Worm (Caenorhabditis elegans): ENCODE measurements around the gene AH9.3.

Gene AH9.3

ce11 chrX:2242568-2243185 is 18.2 kb downstream of the AH9.3 start, which contains the start of gene rpl-11.2 (continued):
- TF ChIP-seq hlh-8 (tag; optimal IDR thresholded peaks at IDR 0.05) (no peak), fkh-6 (tag; optimal IDR thresholded peaks at IDR 0.05) (peak; percentile 34), F13H6.1 (tag; optimal IDR thresholded peaks at IDR 0.05) (peak; percentile 28), pros-1 (tag; optimal IDR thresholded peaks at IDR 0.05) (peak; percentile 5), ceh-2 (tag; optimal IDR thresholded peaks at IDR 0.05) (peak; percentile 57), lim-6 (tag; optimal IDR thresholded peaks at IDR 0.05) (no peak), ceh-19 (GFP tag; optimal IDR thresholded peaks at IDR 0.05) (no peak), sox-4 (tag; optimal IDR thresholded peaks at IDR 0.05) (peak; percentile 21), pqm-1 (tag; optimal IDR thresholded peaks at IDR 0.05) (no peak), ceh-24 (tag; optimal IDR thresholded peaks at IDR 0.05) (no peak), K09A11.1 (tag; optimal IDR thresholded peaks at IDR 0.05; ENCODE audit: insufficient read depth) (peak; percentile 24), hlh-6 (tag; optimal IDR thresholded peaks at IDR 0.05) (no peak), tbx-2 (tag; optimal IDR thresholded peaks at IDR 0.05) (peak; percentile 85), K02D7.2 (tag; optimal IDR thresholded peaks at IDR 0.05) (peak; percentile 24), pat-9 (tag; optimal IDR thresholded peaks at IDR 0.05) (no peak), dmd-4 (tag; optimal IDR thresholded peaks at IDR 0.05; ENCODE audit: borderline replicate concordance) (no peak), ceh-31 (tag; optimal IDR thresholded peaks at IDR 0.05) (peak; percentile 78)

ce11 chrX:2241147-2241798 is 19.6 kb downstream of the AH9.3 start:
- no peak for TF ChIP-seq lin-11 (tag; optimal IDR thresholded peaks at IDR 0.05)
- no peak for TF ChIP-seq gmeb-2 (tag; optimal IDR thresholded peaks at IDR 0.05)
- TF ChIP-seq ceh-14 (tag; optimal IDR thresholded peaks at IDR 0.05) = no peak
- no peak for TF ChIP-seq ceh-34 (tag; optimal IDR thresholded peaks at IDR 0.05)
- no peak for TF ChIP-seq ceh-6 (GFP tag; optimal IDR thresholded peaks at IDR 0.05)
- TF ChIP-seq hlh-8 (tag; optimal IDR thresholded peaks at IDR 0.05) = no peak
- TF ChIP-seq dve-1 (tag; optimal IDR thresholded peaks at IDR 0.05) = no peak
- no peak for TF ChIP-seq mec-3 (tag; optimal IDR thresholded peaks at IDR 0.05; ENCODE audit: borderline replicate concordance)
- TF ChIP-seq pax-1 (tag; optimal IDR thresholded peaks at IDR 0.05) = no peak
- TF ChIP-seq nhr-11 (tag; optimal IDR thresholded peaks at IDR 0.05) = no peak
- TF ChIP-seq T23F11.4 (GFP tag; optimal IDR thresholded peaks at IDR 0.05) = no peak
- TF ChIP-seq ref-2 (tag; optimal IDR thresholded peaks at IDR 0.05) = no peak

ce11 chrX:2237438-2237961 is 23.4 kb downstream of the AH9.3 start, which contains the start of gene vha-15:
vha-15 (plus strand) TSS chrX:2237911.
- TF ChIP-seq pat-9 (tag; optimal IDR thresholded peaks at IDR 0.05) (no peak), ceh-31 (tag; optimal IDR thresholded peaks at IDR 0.05) (peak; percentile 64), ama-1 (optimal IDR thresholded peaks at IDR 0.05) (no peak), T23F11.4 (GFP tag; optimal IDR thresholded peaks at IDR 0.05) (no peak), gmeb-2 (tag; optimal IDR thresholded peaks at IDR 0.05) (no peak), ttx-3 (tag; optimal IDR thresholded peaks at IDR 0.05) (no peak), dve-1 (tag; optimal IDR thresholded peaks at IDR 0.05) (peak; percentile 47), unc-55 (GFP tag; optimal IDR thresholded peaks at IDR 0.05) (peak; percentile 94), syd-9 (tag; optimal IDR thresholded peaks at IDR 0.05) (no peak), unc-86 (tag; optimal IDR thresholded peaks at IDR 0.05) (no peak), ceh-6 (GFP tag; optimal IDR thresholded peaks at IDR 0.05) (no peak), tbx-2 (tag; optimal IDR thresholded peaks at IDR 0.05) (peak; percentile 51), unc-42 (tag; optimal IDR thresholded peaks at IDR 0.05) (peak; percentile 44), che-1 (tag; optimal IDR thresholded peaks at IDR 0.05) (no peak), ceh-18 (tag; optimal IDR thresholded peaks at IDR 0.05) (peak; percentile 33), fkh-6 (tag; optimal IDR thresholded peaks at IDR 0.05) (no peak), ref-2 (tag; optimal IDR thresholded peaks at IDR 0.05) (peak; percentile 9), ceh-45 (GFP tag; IDR thresholded peaks at IDR 0.05) (no peak), lin-11 (tag; optimal IDR thresholded peaks at IDR 0.05) (no peak), nfya-1 (tag; optimal IDR thresholded peaks at IDR 0.05) (peak; percentile 85), ceh-9 (tag; optimal IDR thresholded peaks at IDR 0.05) (no peak), ahr-1 (tag; optimal IDR thresholded peaks at IDR 0.05) (no peak), pax-1 (tag; optimal IDR thresholded peaks at IDR 0.05) (no peak), ceh-14 (tag; optimal IDR thresholded peaks at IDR 0.05) (no peak), ceh-34 (tag; optimal IDR thresholded peaks at IDR 0.05) (peak; percentile 40), rnt-1 (tag; optimal IDR thresholded peaks at IDR 0.05) (peak; percentile 23), ceh-48 (tag; optimal IDR thresholded peaks at IDR 0.05) (peak; percentile 93), unc-3 (GFP tag; conservative IDR thresholded peaks at IDR 0.05) (no peak), unc-3 (tag; optimal IDR thresholded peaks at IDR 0.05) (no peak), pha-2 (tag; optimal IDR thresholded peaks at IDR 0.05) (peak; percentile 23), hlh-8 (tag; optimal IDR thresholded peaks at IDR 0.05) (no peak), hlh-30 (tag; optimal IDR thresholded peaks at IDR 0.05; ENCODE audit: insufficient read depth) (peak; percentile 18)

All from whole organism, late embryonic.